Fruit fly (Drosophila melanogaster) whole organism, wandering third instar larva: ENCODE measurements around the gene CG43999.
A peak's percentile ranks its signal among the peaks of the same experiment; 100 is the strongest.

Experiments
- Abd-B ChIP-seq: fragments of >200 bp; optimal IDR thresholded peaks from 2 replicates; lab custom pipeline; 2017; ENCODE audit warnings: missing biosample characterization, missing genetic modification characterization
- CG32264 ChIP-seq: fragments of 200-800 bp; sonication (Bioruptor generic); optimal IDR thresholded peaks from 2 replicates; lab custom pipeline; 2016; ENCODE audit warnings: missing biosample characterization, missing genetic modification characterization
- CG9705 ChIP-seq: fragments of 200-800 bp; sonication (Bioruptor generic); optimal IDR thresholded peaks from 2 replicates; lab custom pipeline; 2018; ENCODE audit warnings: missing biosample characterization, mild to moderate bottlenecking, missing genetic modification characterization
- CrebA ChIP-seq: fragments of 200-800 bp; sonication (Bioruptor generic); optimal IDR thresholded peaks from 2 replicates; lab custom pipeline; 2016; ENCODE audit warnings: missing biosample characterization, mild to moderate bottlenecking, missing genetic modification characterization, borderline replicate concordance
- Dfd ChIP-seq: fragments of >200 bp; optimal IDR thresholded peaks from 2 replicates; lab custom pipeline; 2017; ENCODE audit warnings: missing biosample characterization, missing genetic modification characterization
- Dif ChIP-seq: fragments of 200-275, 200-300 bp; sonication (Bioruptor generic); optimal IDR thresholded peaks from 2 replicates; lab custom pipeline; 2018; ENCODE audit warnings: missing biosample characterization, missing genetic modification characterization; ENCODE audit not compliant: partially characterized antibody
- GATAd ChIP-seq: sonication (Bioruptor generic); optimal IDR thresholded peaks from 2 replicates; lab custom pipeline; 2016; ENCODE audit warnings: missing biosample characterization, missing genetic modification characterization
- HLH106 ChIP-seq: fragments of 200-800 bp; optimal IDR thresholded peaks from 3 replicates; lab custom pipeline; 2019; ENCODE audit warnings: missing biosample characterization, mild to moderate bottlenecking, missing genetic modification characterization, moderate library complexity
- Hnf4 ChIP-seq: fragments of 200-800 bp; sonication (Bioruptor generic); optimal IDR thresholded peaks from 2 replicates; lab custom pipeline; 2016; ENCODE audit warnings: missing biosample characterization, mild to moderate bottlenecking, missing genetic modification characterization
- Hr78 ChIP-seq: fragments of >200 bp; optimal IDR thresholded peaks from 2 replicates; lab custom pipeline; 2017; ENCODE audit warnings: missing biosample characterization, missing genetic modification characterization
- Hr83 ChIP-seq: fragments of 200-300 bp; sonication (Bioruptor generic); optimal IDR thresholded peaks from 2 replicates; lab custom pipeline; 2016; ENCODE audit warnings: missing biosample characterization, mild to moderate bottlenecking, missing genetic modification characterization, moderate library complexity; ENCODE audit not compliant: poor library complexity, severe bottlenecking
- Jra ChIP-seq: sonication (Bioruptor generic); optimal IDR thresholded peaks from 2 replicates; lab custom pipeline; 2016; ENCODE audit warnings: missing biosample characterization, missing genetic modification characterization
- Mio ChIP-seq: sonication (Bioruptor generic); optimal IDR thresholded peaks from 2 replicates; lab custom pipeline; 2016; ENCODE audit warnings: missing biosample characterization, missing genetic modification characterization
- Myc ChIP-seq: fragments of >200 bp; optimal IDR thresholded peaks from 2 replicates; lab custom pipeline; 2017
- N ChIP-seq: fragments of >200 bp; optimal IDR thresholded peaks from 2 replicates; lab custom pipeline; 2018; ENCODE audit warnings: missing biosample characterization, missing external identifiers, missing genetic modification characterization
- OdsH ChIP-seq: fragments of 200-800 bp; sonication (Bioruptor generic); optimal IDR thresholded peaks from 2 replicates; lab custom pipeline; 2016; ENCODE audit warnings: missing biosample characterization, mild to moderate bottlenecking, missing genetic modification characterization
- Rel ChIP-seq, 2 experiments: fragments of 200-800 bp; sonication (Bioruptor generic) in 1 of 2; optimal IDR thresholded peaks; 2 replicates in 1 of 2; 3 replicates in 1 of 2; lab custom pipeline; 2016 to 2019; ENCODE audit warnings: mild to moderate bottlenecking in 2 of 2, missing biosample characterization in 2 of 2, missing genetic modification characterization in 2 of 2, moderate library complexity in 1 of 2
- Sp1 ChIP-seq: fragments of 200-800 bp; sonication (Bioruptor generic); optimal IDR thresholded peaks from 3 replicates; lab custom pipeline; 2019; ENCODE audit warnings: missing biosample characterization, mild to moderate bottlenecking, missing genetic modification characterization, moderate library complexity
- Vsx2 ChIP-seq: fragments of 200-300, 225-300 bp; sonication (Bioruptor generic); optimal IDR thresholded peaks from 2 replicates; lab custom pipeline; 2018; ENCODE audit warnings: missing biosample characterization, missing genetic modification characterization; ENCODE audit not compliant: partially characterized antibody
- br ChIP-seq: fragments of 200-800 bp; sonication (Bioruptor generic); optimal IDR thresholded peaks from 2 replicates; lab custom pipeline; 2016; ENCODE audit warnings: missing biosample characterization, missing genetic modification characterization
- brk ChIP-seq: fragments of 200-800 bp; sonication (Bioruptor generic); optimal IDR thresholded peaks from 2 replicates; lab custom pipeline; 2016; ENCODE audit warnings: missing biosample characterization, mild to moderate bottlenecking, missing genetic modification characterization
- dl ChIP-seq, 2 experiments: fragments of 175-275, 200-275 bp in 1 of 2; fragments of 200-275 bp in 1 of 2; sonication (Bioruptor generic); optimal IDR thresholded peaks; lab custom pipeline; 2018; ENCODE audit warnings: mild to moderate bottlenecking in 2 of 2, missing biosample characterization in 2 of 2, missing genetic modification characterization in 2 of 2, moderate library complexity in 2 of 2; ENCODE audit not compliant: partially characterized antibody in 2 of 2, insufficient read depth in 1 of 2
- dmrt93B ChIP-seq: fragments of 200-800 bp; sonication (Bioruptor generic); optimal IDR thresholded peaks from 2 replicates; lab custom pipeline; 2018; ENCODE audit warnings: missing biosample characterization, mild to moderate bottlenecking, missing genetic modification characterization
- dsf ChIP-seq: sonication (Bioruptor generic); optimal IDR thresholded peaks from 2 replicates; lab custom pipeline; 2016; ENCODE audit warnings: missing biosample characterization, missing genetic modification characterization, borderline replicate concordance
- ey ChIP-seq: fragments of 200-800 bp; sonication (Bioruptor generic); optimal IDR thresholded peaks from 2 replicates; lab custom pipeline; 2016; ENCODE audit warnings: missing biosample characterization, missing genetic modification characterization
- foxo ChIP-seq, 2 experiments: fragments of 200-800 bp; sonication (Bioruptor generic); optimal IDR thresholded peaks; 2 replicates in 1 of 2; 3 replicates in 1 of 2; lab custom pipeline; 2016 to 2017; ENCODE audit warnings: missing biosample characterization in 2 of 2, missing genetic modification characterization in 2 of 2
- fru ChIP-seq: fragments of 200-800 bp; sonication (Bioruptor generic); optimal IDR thresholded peaks from 3 replicates; lab custom pipeline; 2016; ENCODE audit warnings: missing biosample characterization, mild to moderate bottlenecking, missing genetic modification characterization
- h ChIP-seq: fragments of 200-800 bp; sonication (Bioruptor generic); optimal IDR thresholded peaks from 3 replicates; lab custom pipeline; 2016; ENCODE audit warnings: missing biosample characterization, mild to moderate bottlenecking, missing genetic modification characterization
- jim ChIP-seq: fragments of 175-275, 200-325 bp; sonication (Bioruptor generic); optimal IDR thresholded peaks from 2 replicates; lab custom pipeline; 2016; ENCODE audit warnings: missing biosample characterization, mild to moderate bottlenecking, missing genetic modification characterization
- lola ChIP-seq: fragments of >200 bp; optimal IDR thresholded peaks from 2 replicates; lab custom pipeline; 2017; ENCODE audit warnings: missing biosample characterization, missing genetic modification characterization
- pan ChIP-seq: fragments of >200 bp; optimal IDR thresholded peaks from 2 replicates; lab custom pipeline; 2017
- psq ChIP-seq: fragments of 200-800 bp; sonication (Bioruptor generic); optimal IDR thresholded peaks from 3 replicates; lab custom pipeline; 2017; ENCODE audit warnings: missing biosample characterization, mild to moderate bottlenecking, missing genetic modification characterization, moderate library complexity
- rgr ChIP-seq: fragments of 200-800 bp; sonication (Bioruptor generic); optimal IDR thresholded peaks from 3 replicates; lab custom pipeline; 2016; ENCODE audit warnings: missing biosample characterization, mild to moderate bottlenecking, missing genetic modification characterization
- sage ChIP-seq: fragments of 200-800 bp; sonication (Bioruptor generic); optimal IDR thresholded peaks from 2 replicates; lab custom pipeline; 2016; ENCODE audit warnings: missing biosample characterization, mild to moderate bottlenecking, missing genetic modification characterization
- sv ChIP-seq: fragments of 200-800 bp; sonication (Bioruptor generic); optimal IDR thresholded peaks from 3 replicates; lab custom pipeline; 2016; ENCODE audit warnings: missing biosample characterization, missing genetic modification characterization
- tai ChIP-seq: sonication (Bioruptor generic); optimal IDR thresholded peaks from 2 replicates; lab custom pipeline; 2016; ENCODE audit warnings: missing biosample characterization, missing genetic modification characterization
- usp ChIP-seq: fragments of >200 bp; optimal IDR thresholded peaks from 2 replicates; lab custom pipeline; 2017; ENCODE audit warnings: missing biosample characterization, missing genetic modification characterization
- woc ChIP-seq: sonication (Bioruptor generic); optimal IDR thresholded peaks from 2 replicates; lab custom pipeline; 2016; ENCODE audit warnings: missing biosample characterization, mild to moderate bottlenecking, missing genetic modification characterization

CG43999 gene

DNA sequence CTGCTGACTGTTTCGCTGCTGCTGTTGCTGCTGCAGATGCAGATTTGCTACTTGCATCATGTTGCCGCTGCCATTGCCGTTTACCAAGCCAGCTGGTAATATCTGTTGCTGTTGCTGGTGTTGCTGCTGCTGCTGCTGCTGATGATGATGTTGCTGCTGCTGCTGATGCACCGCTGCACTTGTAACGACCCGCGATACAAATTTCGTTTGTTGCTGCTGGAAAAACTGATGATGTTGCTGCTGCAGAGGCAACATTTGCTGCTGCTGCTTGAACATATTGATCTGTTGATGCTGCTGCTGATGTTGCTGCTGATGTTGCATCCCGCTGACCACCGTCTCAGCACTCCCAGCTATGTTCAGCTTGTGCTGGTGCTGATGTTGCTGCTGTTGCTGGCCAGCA is 8.4 kb downstream of the CG43999 start:
- TF ChIP-seq dmrt93B: no peak
- TF ChIP-seq Dfd: peak; percentile 95
- TF ChIP-seq, all 38 proteins: peak for 1

- TF ChIP-seq rgr (GFP tag; lab: Kevin White, UChicago): peak; percentile 32
- TF ChIP-seq Hr78 (GFP tag; lab: Kevin White, UChicago): no peak
- peak; percentile 6 for TF ChIP-seq OdsH (GFP tag; lab: Kevin White, UChicago)
These were observed 9.4 kb downstream of the CG43999 start for dm6 chr3R:23919366-23919765.

- TF ChIP-seq ey (GFP tag; lab: Kevin White, UChicago) (peak; percentile 72), sv (GFP tag; lab: Kevin White, UChicago) (no peak), Hnf4 (peak; percentile 68), sage (peak; percentile 59), rgr (GFP tag; lab: Kevin White, UChicago) (peak; percentile 77), Jra (GFP tag; lab: Kevin White, UChicago) (no peak), lola (GFP tag; lab: Kevin White, UChicago) (no peak), Hr83 (no peak), HLH106 (tag; lab: Kevin White, UChicago) (peak; percentile 79), brk (GFP tag; lab: Kevin White, UChicago) (peak; percentile 32), CrebA (GFP tag; lab: Kevin White, UChicago) (no peak), psq (GFP tag; lab: Kevin White, UChicago) (peak; percentile 62), Rel (GFP tag; optimal IDR thresholded peaks at IDR 0.05; lab: Kevin White, UChicago) (no peak), Rel (tag; optimal IDR thresholded peaks at IDR 0.05; lab: Kevin White, UChicago) (no peak), dl (GFP tag; optimal IDR thresholded peaks at IDR 0.05; lab: Kevin White, UChicago; ENCODE audit: insufficient read depth in 1 of 2, partially characterized antibody in 2 of 2) (no peak), pan (no peak), Hr78 (GFP tag; lab: Kevin White, UChicago) (no peak), Vsx2 (GFP tag; lab: Kevin White, UChicago) (no peak), br (GFP tag; lab: Kevin White, UChicago) (peak; percentile 79), CG9705 (GFP tag; lab: Kevin White, UChicago) (peak; percentile 1), jim (GFP tag; lab: Kevin White, UChicago) (no peak), Dfd (no peak), fru (GFP tag; lab: Kevin White, UChicago) (peak; percentile 86), GATAd (GFP tag; lab: Kevin White, UChicago) (no peak), CG32264 (GFP tag; lab: Kevin White, UChicago) (peak; percentile 40), usp (GFP tag; lab: Kevin White, UChicago) (no peak), woc (GFP tag; lab: Kevin White, UChicago) (peak; percentile 64), Dif (no peak), OdsH (GFP tag; lab: Kevin White, UChicago) (peak; percentile 72), Sp1 (GFP tag; lab: Kevin White, UChicago) (peak; percentile 75), h (GFP tag; lab: Kevin White, UChicago) (peak; percentile 85), N (GFP tag; lab: Kevin White, UChicago) (no peak), Abd-B (GFP tag; lab: Kevin White, UChicago) (no peak), Mio (no peak), tai (GFP tag; lab: Kevin White, UChicago) (peak; percentile 16), dsf (GFP tag; lab: Kevin White, UChicago) (no peak), Myc (lab: Kevin White, UChicago) (no peak), foxo (GFP tag; optimal IDR thresholded peaks at IDR 0.05; lab: Kevin White, UChicago) (peak in 1 of 2 experiments; percentile 85), dmrt93B (peak; percentile 71)
These were observed 12.8 kb downstream of the CG43999 start for dm6 chr3R:23915967-23916366.
